Worm (Caenorhabditis elegans): ENCODE results near the gene T13F2.2.

- TF ChIP-seq flt-1 (GFP tag; IDR thresholded peaks at IDR 0.05): no peak
- no peak for TF ChIP-seq ceh-13 (GFP tag; optimal IDR thresholded peaks at IDR 0.05)
- TF ChIP-seq ama-1 (optimal IDR thresholded peaks at IDR 0.05): no peak
- TF ChIP-seq tra-4 (tag; optimal IDR thresholded peaks at IDR 0.05): no peak
- TF ChIP-seq pes-1 (GFP tag; IDR thresholded peaks at IDR 0.05): no peak
- TF ChIP-seq hnd-1 (tag; optimal IDR thresholded peaks at IDR 0.05): no peak
- no peak for TF ChIP-seq hmg-4 (GFP tag; optimal IDR thresholded peaks at IDR 0.05)
- TF ChIP-seq ets-7 (tag; optimal IDR thresholded peaks at IDR 0.05): no peak
- no peak for TF ChIP-seq tbx-11 (GFP tag; IDR thresholded peaks at IDR 0.05)
- TF ChIP-seq tbx-37 (GFP tag; conservative IDR thresholded peaks at IDR 0.05): no peak
- no peak for TF ChIP-seq scrt-1 (GFP tag; IDR thresholded peaks at IDR 0.05)
- TF ChIP-seq F13C5.2 (tag; optimal IDR thresholded peaks at IDR 0.05): no peak
Observed at ce11 chrIV:9802711-9803110, 5.6 kb upstream of the T13F2.2 start, which contains the start of gene fat-3.

All from whole organism, early embryonic.